Worm (Caenorhabditis elegans) whole organism, mixed stage, embryonic: ENCODE data around the gene Y45F10B.13.

Experiments
- M03D4.4 ChIP-seq: sonication (generic microtip); optimal IDR thresholded peaks from 2 replicates; lab custom pipeline; 2017; ENCODE audit warnings: mild to moderate bottlenecking, missing genetic modification characterization, missing compliant biosample characterization
- bed-3 ChIP-seq: fragments of 200-800 bp; sonication (Bioruptor generic); optimal IDR thresholded peaks from 3 replicates; lab custom pipeline; 2018; ENCODE audit warnings: mild to moderate bottlenecking, missing genetic modification characterization, moderate library complexity, missing compliant biosample characterization
- blmp-1 ChIP-seq: fragments of 150-350 bp; optimal IDR thresholded peaks from 2 replicates; lab custom pipeline; 2014; ENCODE audit warnings: missing biosample characterization, missing genetic modification characterization
- ceh-39 ChIP-seq: fragments of 150-350 bp; optimal IDR thresholded peaks from 2 replicates; lab custom pipeline; 2014; ENCODE audit warnings: missing biosample characterization, missing genetic modification characterization
- ceh-83 ChIP-seq: fragments of 200-800 bp; sonication (Bioruptor generic); optimal IDR thresholded peaks from 2 replicates; lab custom pipeline; 2018; ENCODE audit warnings: mild to moderate bottlenecking, missing genetic modification characterization, missing compliant biosample characterization
- ces-1 ChIP-seq: fragments of 150-350 bp; optimal IDR thresholded peaks from 2 replicates; lab custom pipeline; 2014; ENCODE audit warnings: missing biosample characterization, missing genetic modification reagents, missing genetic modification characterization
- cnd-1 ChIP-seq: fragments of 200-800 bp; sonication (Bioruptor generic); optimal IDR thresholded peaks from 2 replicates; lab custom pipeline; 2018; ENCODE audit warnings: mild to moderate bottlenecking, missing genetic modification characterization, missing compliant biosample characterization
- drap-1 ChIP-seq: fragments of 200-800 bp; sonication (Bioruptor generic); optimal IDR thresholded peaks from 3 replicates; lab custom pipeline; 2018; ENCODE audit warnings: mild to moderate bottlenecking, missing genetic modification characterization, missing compliant biosample characterization
- elt-1 ChIP-seq: sonication (generic microtip); optimal IDR thresholded peaks from 2 replicates; lab custom pipeline; 2017; ENCODE audit warnings: missing genetic modification characterization, mild to moderate bottlenecking, missing compliant biosample characterization, antibody characterized with exemption, moderate library complexity, borderline replicate concordance; ENCODE audit not compliant: insufficient read depth
- ham-2 ChIP-seq: fragments of 200-800 bp; sonication (Bioruptor generic); optimal IDR thresholded peaks from 2 replicates; lab custom pipeline; 2018; ENCODE audit warnings: mild to moderate bottlenecking, missing genetic modification characterization, missing compliant biosample characterization
- hlh-1 ChIP-seq: fragments of 150-350 bp; optimal IDR thresholded peaks from 2 replicates; lab custom pipeline; 2014; ENCODE audit warnings: missing biosample characterization, missing genetic modification reagents, missing genetic modification characterization
- lsy-2 ChIP-seq: fragments of 150-350 bp; optimal IDR thresholded peaks from 2 replicates; lab custom pipeline; 2014; ENCODE audit warnings: missing biosample characterization, missing genetic modification characterization
- mab-5 ChIP-seq: fragments of 150-350 bp; optimal IDR thresholded peaks from 2 replicates; lab custom pipeline; 2014; ENCODE audit warnings: missing biosample characterization, missing genetic modification characterization
- mep-1 ChIP-seq: fragments of 150-350 bp; optimal IDR thresholded peaks from 2 replicates; lab custom pipeline; 2017; ENCODE audit warnings: missing biosample characterization, missing genetic modification reagents, missing genetic modification characterization, inconsistent platforms
- mls-2 ChIP-seq: sonication (generic microtip); optimal IDR thresholded peaks from 2 replicates; lab custom pipeline; 2016; ENCODE audit warnings: mild to moderate bottlenecking, missing genetic modification characterization, moderate library complexity, missing compliant biosample characterization
- nhr-2 ChIP-seq: fragments of 150-350 bp; optimal IDR thresholded peaks from 2 replicates; lab custom pipeline; 2014; ENCODE audit warnings: missing biosample characterization, missing genetic modification characterization
- nhr-237 ChIP-seq: fragments of 150-350 bp; optimal IDR thresholded peaks from 2 replicates; lab custom pipeline; 2014; ENCODE audit warnings: missing biosample characterization, missing genetic modification characterization
- nhr-28 ChIP-seq: fragments of 150-350 bp; optimal IDR thresholded peaks from 2 replicates; lab custom pipeline; 2014; ENCODE audit warnings: missing biosample characterization, missing genetic modification characterization
- pha-4 ChIP-seq: fragments of 150-350 bp; optimal IDR thresholded peaks from 2 replicates; lab custom pipeline; 2018; ENCODE audit warnings: missing biosample characterization, missing genetic modification reagents, missing genetic modification characterization
- sem-2 ChIP-seq: fragments of 200-800 bp; sonication (Bioruptor generic); optimal IDR thresholded peaks from 2 replicates; lab custom pipeline; 2018; ENCODE audit warnings: mild to moderate bottlenecking, missing genetic modification characterization, missing compliant biosample characterization
- snpc-4 ChIP-seq: fragments of 150-350 bp; optimal IDR thresholded peaks from 2 replicates; lab custom pipeline; 2014; ENCODE audit warnings: missing biosample characterization, missing genetic modification characterization
- sptf-1 ChIP-seq: sonication (generic microtip); optimal IDR thresholded peaks from 2 replicates; lab custom pipeline; 2017; ENCODE audit warnings: mild to moderate bottlenecking, missing genetic modification characterization, moderate library complexity, missing compliant biosample characterization
- tbx-8 ChIP-seq: fragments of 200-800 bp; sonication (Bioruptor generic); optimal IDR thresholded peaks from 2 replicates; lab custom pipeline; 2018; ENCODE audit warnings: mild to moderate bottlenecking, missing genetic modification characterization, moderate library complexity, missing compliant biosample characterization
- unc-120 ChIP-seq: sonication (generic microtip); optimal IDR thresholded peaks from 2 replicates; lab custom pipeline; 2017; ENCODE audit warnings: missing genetic modification characterization, missing compliant biosample characterization; ENCODE audit not compliant: poor library complexity, severe bottlenecking
- unc-39 ChIP-seq: fragments of 150-350 bp; optimal IDR thresholded peaks from 2 replicates; lab custom pipeline; 2014; ENCODE audit warnings: missing biosample characterization, missing genetic modification characterization
- unc-62 ChIP-seq: fragments of 150-350 bp; optimal IDR thresholded peaks from 2 replicates; lab custom pipeline; 2014; ENCODE audit warnings: missing biosample characterization, missing genetic modification reagents, missing genetic modification characterization
- zip-8 ChIP-seq: fragments of 150-350 bp; optimal IDR thresholded peaks from 2 replicates; lab custom pipeline; 2014; ENCODE audit warnings: missing biosample characterization, missing genetic modification characterization
- ztf-11 ChIP-seq: fragments of 150-350 bp; optimal IDR thresholded peaks from 2 replicates; lab custom pipeline; 2014; ENCODE audit warnings: missing biosample characterization, missing genetic modification characterization

The Y45F10B.13 gene

ce11 chrIV:13557393-13557792 lies 4.1 kb downstream of the Y45F10B.13 start:
- TF ChIP-seq zip-8 (no peak), hlh-1 (tag; lab: Kevin White, UChicago) (peak; percentile 86), ham-2 (GFP tag; lab: Kevin White, UChicago) (no peak)

DNA sequence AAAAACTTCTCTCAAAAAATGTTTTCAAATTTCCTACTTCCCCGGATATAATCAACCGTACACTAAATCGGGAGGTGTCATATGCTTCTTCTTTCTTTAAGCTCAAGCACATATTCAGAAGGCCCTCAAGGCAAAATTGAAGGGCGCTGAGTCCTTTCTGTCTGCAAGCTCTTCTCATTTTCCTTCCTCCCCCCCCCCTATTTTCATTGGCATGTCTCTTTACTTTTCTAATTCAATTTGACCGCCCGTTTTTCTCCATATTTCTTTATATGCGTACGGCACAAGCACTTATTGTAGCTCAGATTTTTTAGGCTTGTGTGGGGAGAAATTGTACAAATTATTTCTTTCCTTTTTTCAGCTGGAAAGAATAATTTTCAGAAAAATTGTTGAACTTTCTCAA lies 6.0 kb downstream of the Y45F10B.13 start:
- TF ChIP-seq blmp-1 (tag; lab: Kevin White, UChicago) (no peak), ces-1 (GFP tag; lab: Kevin White, UChicago) (peak; percentile 64)

ce11 chrIV:13554350-13554749 lies 7.2 kb downstream of the Y45F10B.13 start:
- TF ChIP-seq elt-1 (tag; lab: Kevin White, UChicago), result no peak
- peak; percentile 62 for TF ChIP-seq ces-1 (GFP tag; lab: Kevin White, UChicago)

DNA sequence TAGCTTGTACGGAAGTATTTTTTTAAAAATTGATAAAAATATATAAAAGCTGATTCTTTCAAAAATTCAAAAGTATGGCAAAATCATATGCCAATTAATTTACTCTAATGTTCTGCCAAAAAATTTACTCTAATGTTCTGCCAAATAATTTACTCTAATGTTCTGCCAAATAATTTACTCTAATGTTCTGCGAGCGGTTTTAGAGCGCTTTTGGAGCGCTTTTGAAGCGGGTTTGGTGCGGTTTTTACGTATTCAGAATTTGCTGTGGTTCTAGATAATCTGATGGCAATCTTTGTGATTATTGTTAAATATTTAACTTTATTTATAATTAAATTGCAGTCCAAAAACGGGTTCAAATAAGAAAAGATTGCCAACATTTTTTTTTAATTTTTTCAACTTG lies 12.2 kb downstream of the Y45F10B.13 start:
- peak; percentile 54 for TF ChIP-seq M03D4.4
- TF ChIP-seq sptf-1, result peak; percentile 50
- no peak for TF ChIP-seq elt-1 (tag; lab: Kevin White, UChicago)
- no peak for TF ChIP-seq lsy-2 (tag; lab: Kevin White, UChicago)

DNA sequence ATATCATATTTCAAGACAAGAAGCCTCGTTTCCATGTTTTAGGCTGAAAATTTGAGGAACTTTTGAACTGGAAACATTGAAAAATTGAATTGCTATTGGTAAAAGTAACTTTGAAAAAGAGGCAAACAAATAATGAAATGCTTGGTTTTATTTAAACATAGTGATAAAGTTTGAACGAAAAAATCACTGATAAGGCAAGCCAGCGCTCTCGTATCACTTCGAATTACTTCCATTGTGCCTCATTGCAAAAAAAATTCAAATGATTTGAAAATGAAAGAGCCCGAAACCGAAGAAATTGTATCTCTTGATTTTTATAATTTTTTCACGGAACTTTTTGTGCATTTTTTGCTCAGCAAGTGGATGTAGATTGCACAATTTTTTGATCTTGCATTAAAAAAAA lies 13.3 kb downstream of the Y45F10B.13 start, which contains the start of gene F52G2.3:
Gene F52G2.3 (minus strand): TSS at position 43 of the 400 bp plus-strand sequence.
- TF ChIP-seq ceh-83, result no peak
- no peak for TF ChIP-seq drap-1 (GFP tag; lab: Kevin White, UChicago)
- no peak for TF ChIP-seq bed-3 (GFP tag; lab: Kevin White, UChicago)
- no peak for TF ChIP-seq nhr-28 (tag; lab: Kevin White, UChicago)
- no peak for TF ChIP-seq blmp-1 (tag; lab: Kevin White, UChicago)
- TF ChIP-seq mab-5 (tag; lab: Kevin White, UChicago), result no peak
- no peak for TF ChIP-seq ztf-11 (tag; lab: Kevin White, UChicago)
- no peak for TF ChIP-seq nhr-2 (tag; lab: Kevin White, UChicago)
- no peak for TF ChIP-seq lsy-2 (tag; lab: Kevin White, UChicago)
- no peak for TF ChIP-seq hlh-1 (tag; lab: Kevin White, UChicago)
- TF ChIP-seq, all 35 proteins: peak for 0

ce11 chrIV:13540165-13540564 lies 21.4 kb downstream of the Y45F10B.13 start, which contains the start of gene rsd-2:
Gene rsd-2, minus strand, starts transcription at chrIV:13540265.
- TF ChIP-seq pha-4 (no peak), unc-120 (no peak), blmp-1 (tag; lab: Kevin White, UChicago) (no peak)

DNA sequence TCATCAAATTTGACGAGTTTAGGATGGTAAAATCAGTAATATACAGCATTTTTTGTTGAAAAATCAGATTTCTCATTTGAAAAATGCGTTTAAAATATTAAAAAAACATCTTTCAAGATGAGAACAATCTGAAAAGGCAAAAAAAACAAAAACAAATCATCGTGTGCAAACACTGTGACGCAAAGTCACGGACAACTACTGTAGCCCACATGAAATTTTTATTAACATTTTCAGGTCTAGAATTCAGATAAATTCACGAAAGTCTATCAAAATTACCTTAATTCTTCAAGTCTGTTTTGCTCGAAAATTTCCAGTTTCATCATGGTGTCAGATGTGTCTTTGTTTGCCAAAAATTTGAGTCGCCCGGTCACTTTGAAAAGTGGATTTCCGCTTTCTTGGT lies 22.6 kb downstream of the Y45F10B.13 start:
- TF ChIP-seq lsy-2 (tag; lab: Kevin White, UChicago) (peak; percentile 84), elt-1 (tag; lab: Kevin White, UChicago) (no peak)
- TF ChIP-seq, all 35 proteins: peak for 1

DNA sequence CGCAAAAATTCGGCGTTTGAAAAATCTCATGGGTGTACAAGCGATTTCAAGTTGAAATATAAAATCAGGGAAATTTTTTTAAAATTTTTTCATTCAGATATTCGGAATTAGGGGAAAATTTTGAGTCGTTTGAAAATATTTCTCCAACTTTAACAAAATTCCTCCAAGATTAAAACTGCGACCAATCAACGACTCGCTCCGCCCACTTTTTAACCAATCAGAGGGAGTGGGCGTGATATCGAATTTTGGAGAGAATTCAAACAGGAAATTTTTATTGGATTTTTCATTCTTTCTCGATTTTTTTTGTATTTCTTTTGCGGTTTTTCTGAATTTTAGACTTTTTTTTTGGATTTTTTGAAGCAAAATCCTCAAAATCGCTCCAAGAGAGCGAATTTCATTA lies 36.3 kb downstream of the Y45F10B.13 start:
- no peak for TF ChIP-seq elt-1 (tag; lab: Kevin White, UChicago)
- TF ChIP-seq unc-120, result no peak
- no peak for TF ChIP-seq snpc-4 (tag; lab: Kevin White, UChicago)
- TF ChIP-seq sem-2 (GFP tag; lab: Kevin White, UChicago), result no peak
- no peak for TF ChIP-seq tbx-8
- TF ChIP-seq mls-2 (tag; lab: Kevin White, UChicago), result no peak
- TF ChIP-seq pha-4, result no peak
- no peak for TF ChIP-seq hlh-1 (tag; lab: Kevin White, UChicago)
- no peak for TF ChIP-seq unc-39 (tag; lab: Kevin White, UChicago)
- TF ChIP-seq ceh-39 (tag; lab: Kevin White, UChicago), result no peak
- no peak for TF ChIP-seq zip-8
- no peak for TF ChIP-seq mep-1 (tag; lab: Kevin White, UChicago)
- TF ChIP-seq M03D4.4, result no peak
- TF ChIP-seq cnd-1 (tag; lab: Kevin White, UChicago), result no peak
- TF ChIP-seq unc-62 (GFP tag; lab: Kevin White, UChicago), result no peak
- TF ChIP-seq ces-1 (GFP tag; lab: Kevin White, UChicago), result no peak
- TF ChIP-seq nhr-237 (tag; lab: Kevin White, UChicago), result no peak
